Worm (Caenorhabditis elegans) whole organism, L3 larva: ENCODE results near the gene clec-150.

Experiments used
- daf-12 ChIP-seq: fragments of 150-350 bp; optimal IDR thresholded peaks from 2 replicates; lab custom pipeline; 2014; ENCODE audit warnings: missing biosample characterization, missing genetic modification reagents, missing genetic modification characterization
- ztf-4 ChIP-seq: fragments of 150-350 bp; optimal IDR thresholded peaks from 2 replicates; lab custom pipeline; 2014; ENCODE audit warnings: missing biosample characterization, missing genetic modification characterization

ce11 chrIII:966259-966658 is 36.2 kb upstream of the clec-150 start:
- TF ChIP-seq daf-12, result no peak
- TF ChIP-seq ztf-4 (tag; lab: Kevin White, UChicago), result no peak
